Worm (Caenorhabditis elegans) whole organism, L4 larva: ENCODE measurements around the gene srw-48.

Source experiments
- F10B5.3 ChIP-seq: sonication (generic microtip); optimal IDR thresholded peaks from 2 replicates; lab custom pipeline; 2016; ENCODE audit warnings: mild to moderate bottlenecking, missing genetic modification characterization, missing compliant biosample characterization
- lin-39 ChIP-seq: fragments of 150-350 bp; optimal IDR thresholded peaks from 2 replicates; lab custom pipeline; 2014; ENCODE audit warnings: missing biosample characterization, missing genetic modification reagents, missing genetic modification characterization
- vab-7 ChIP-seq: fragments of 200-800 bp; sonication (Bioruptor generic); IDR thresholded peaks from 2 replicates; pipeline ENCODE4 v1.3.6; 2022; ENCODE audit warnings: missing genetic modification reagents, missing genetic modification characterization, missing compliant biosample characterization

DNA sequence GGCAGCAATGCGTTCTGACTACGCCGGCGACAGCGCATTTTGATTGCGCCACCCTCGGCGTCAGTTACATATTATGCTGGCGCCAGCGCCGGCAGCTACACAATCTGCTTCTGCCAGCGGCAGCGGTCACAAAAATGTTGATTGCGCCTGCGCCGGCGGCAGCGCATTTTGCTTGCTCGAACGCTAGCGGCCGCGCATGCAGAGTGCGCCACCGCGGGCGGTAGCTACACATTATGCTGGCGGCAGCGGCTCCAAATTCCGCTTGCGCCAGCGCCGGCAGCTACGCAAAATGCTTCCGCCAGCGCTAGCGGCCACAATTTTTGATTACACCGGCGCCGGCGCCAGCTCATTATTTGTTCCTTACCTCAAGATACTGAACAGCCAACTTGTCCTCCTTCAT is 43.6 kb upstream of the srw-48 start:
- TF ChIP-seq vab-7: no peak
- no peak for TF ChIP-seq F10B5.3
- no peak for TF ChIP-seq lin-39 (tag; lab: Kevin White, UChicago)
